Worm (Caenorhabditis elegans) whole organism, L3 larva: Measurements from ENCODE around the gene egl-43.

Experiments
- ama-1 ChIP-seq: fragments of 150-350 bp; optimal IDR thresholded peaks from 2 replicates; lab custom pipeline; 2018
- ceh-82 ChIP-seq: fragments of 150-350 bp; optimal IDR thresholded peaks from 2 replicates; lab custom pipeline; 2014; ENCODE audit warnings: missing biosample characterization, missing genetic modification characterization
- elt-2 ChIP-seq: sonication (generic microtip); optimal IDR thresholded peaks from 2 replicates; lab custom pipeline; 2016; ENCODE audit warnings: missing genetic modification reagents, mild to moderate bottlenecking, missing genetic modification characterization, missing compliant biosample characterization
- elt-3 ChIP-seq, 3 experiments: fragments of 150-350 bp in 1 of 3; sonication (generic microtip) in 2 of 3; optimal IDR thresholded peaks; 2 replicates in 2 of 3; 4 replicates in 1 of 3; lab custom pipeline; 2014 to 2017; ENCODE audit warnings: missing biosample characterization in 3 of 3, missing genetic modification characterization in 3 of 3
- fos-1 ChIP-seq: fragments of 150-350 bp; optimal IDR thresholded peaks from 2 replicates; lab custom pipeline; 2014; ENCODE audit warnings: missing biosample characterization, missing genetic modification characterization
- pha-4 ChIP-seq: fragments of 150-350 bp; optimal IDR thresholded peaks from 2 replicates; lab custom pipeline; 2014; ENCODE audit warnings: missing biosample characterization, missing genetic modification reagents, missing genetic modification characterization
- snpc-4 ChIP-seq: fragments of 150-350 bp; optimal IDR thresholded peaks from 2 replicates; lab custom pipeline; 2014; ENCODE audit warnings: missing biosample characterization, missing genetic modification characterization
- zag-1 ChIP-seq: fragments of 150-350 bp; optimal IDR thresholded peaks from 2 replicates; lab custom pipeline; 2014; ENCODE audit warnings: missing biosample characterization, missing genetic modification characterization

- TF ChIP-seq elt-3 (tag; optimal IDR thresholded peaks at IDR 0.05; lab: Kevin White, UChicago) = no peak
- no peak for TF ChIP-seq ama-1 (lab: Kevin White, UChicago)
- TF ChIP-seq zag-1 (tag; lab: Kevin White, UChicago) = no peak
- no peak for TF ChIP-seq fos-1
- peak; percentile 31 for TF ChIP-seq elt-2
- no peak for TF ChIP-seq ceh-82 (tag; lab: Kevin White, UChicago)
- TF ChIP-seq pha-4 (tag; lab: Kevin White, UChicago) = no peak
- no peak for TF ChIP-seq snpc-4 (tag; lab: Kevin White, UChicago)
Measured at ce11 chrII:9963808-9964207, 8.8 kb downstream of the egl-43 start.
